Fruit fly (Drosophila melanogaster) Kc167 (cell line): ENCODE results near the gene Ids.

Source experiments
- Myc ChIP-seq: fragments of >200 bp; optimal IDR thresholded peaks from 2 replicates; lab custom pipeline; 2017; ENCODE audit warnings: missing external identifiers
- h ChIP-seq: fragments of >200 bp; optimal IDR thresholded peaks from 3 replicates; lab custom pipeline; 2018; ENCODE audit warnings: missing external identifiers
- psq ChIP-seq: fragments of >200 bp; optimal IDR thresholded peaks from 2 replicates; lab custom pipeline; 2017; ENCODE audit warnings: missing external identifiers
- ttk ChIP-seq: sonication (Bioruptor generic); optimal IDR thresholded peaks from 2 replicates; lab custom pipeline; 2017; ENCODE audit warnings: missing external identifiers

dm6 chr3L:3424846-3425245 is 46.8 kb downstream of the Ids start, which contains the start of gene sty:
- TF ChIP-seq h (lab: Kevin White, UChicago) (no peak), Myc (no peak), psq (lab: Kevin White, UChicago) (no peak), ttk (lab: Kevin White, UChicago) (no peak)
